Worm (Caenorhabditis elegans) whole organism, young adult: Measurements from ENCODE around the gene F18F11.4.

Experiments used
- B0261.1 ChIP-seq: sonication (generic microtip); optimal IDR thresholded peaks from 2 replicates; lab custom pipeline; 2016; ENCODE audit warnings: mild to moderate bottlenecking, missing genetic modification characterization, moderate library complexity, missing compliant biosample characterization
- C17E4.6 ChIP-seq: fragments of 200-800 bp; sonication (Bioruptor generic); IDR thresholded peaks from 2 replicates; pipeline ENCODE4 v1.3.6; 2022; ENCODE audit warnings: missing genetic modification reagents, missing genetic modification characterization, missing compliant biosample characterization
- D2030.7 ChIP-seq: fragments of 200-800 bp; sonication (Bioruptor generic); IDR thresholded peaks from 2 replicates; pipeline ENCODE4 v1.3.6; 2022; ENCODE audit warnings: missing genetic modification reagents, missing genetic modification characterization, missing compliant biosample characterization
- F33H1.4 ChIP-seq: fragments of 200-800 bp; sonication (Bioruptor generic); IDR thresholded peaks from 2 replicates; pipeline ENCODE4 v1.3.6; 2022; ENCODE audit warnings: missing genetic modification reagents, missing genetic modification characterization, missing compliant biosample characterization
- F39B2.1 ChIP-seq: fragments of 200-800 bp; sonication (Bioruptor generic); IDR thresholded peaks from 2 replicates; pipeline ENCODE4 v1.3.6; 2022; ENCODE audit warnings: missing genetic modification reagents, missing genetic modification characterization, missing compliant biosample characterization
- T26A5.8 ChIP-seq: sonication (generic microtip); optimal IDR thresholded peaks from 2 replicates; lab custom pipeline; 2016; ENCODE audit warnings: missing genetic modification characterization, missing compliant biosample characterization
- Y53F4B.3 ChIP-seq: fragments of 200-800 bp; sonication (Bioruptor generic); IDR thresholded peaks from 2 replicates; pipeline ENCODE4 v1.3.6; 2022; ENCODE audit warnings: missing genetic modification reagents, missing genetic modification characterization, missing compliant biosample characterization
- Y53G8AR.9 ChIP-seq: fragments of 200-800 bp; sonication (Bioruptor generic); conservative IDR thresholded peaks from 2 replicates; pipeline ENCODE4 v1.3.6; 2022; ENCODE audit warnings: missing genetic modification reagents, missing genetic modification characterization, missing compliant biosample characterization
- attf-5 ChIP-seq: fragments of 200-800 bp; sonication (Bioruptor generic); optimal IDR thresholded peaks from 2 replicates; lab custom pipeline; 2018; ENCODE audit warnings: mild to moderate bottlenecking, missing genetic modification characterization, missing compliant biosample characterization
- cebp-1 ChIP-seq, 2 experiments: fragments of 200-800 bp in 1 of 2; sonication (Bioruptor generic) in 1 of 2; sonication (generic microtip) in 1 of 2; IDR thresholded peaks in 1 of 2; optimal IDR thresholded peaks in 1 of 2; 2 replicates each; pipeline versions ENCODE4 v1.3.6 to Lab custom; 2017 to 2022; ENCODE audit warnings: missing compliant biosample characterization in 2 of 2, missing genetic modification characterization in 2 of 2, mild to moderate bottlenecking in 1 of 2, missing genetic modification reagents in 1 of 2, moderate library complexity in 1 of 2
- ceh-40 ChIP-seq: fragments of 200-800 bp; sonication (Bioruptor generic); IDR thresholded peaks from 2 replicates; pipeline ENCODE4 v1.3.6; 2022; ENCODE audit warnings: missing genetic modification characterization, missing compliant biosample characterization
- dox-1 ChIP-seq: fragments of 200-800 bp; sonication (Bioruptor generic); IDR thresholded peaks from 2 replicates; pipeline ENCODE4 v1.3.6; 2022; ENCODE audit warnings: missing genetic modification reagents, missing genetic modification characterization, missing compliant biosample characterization
- dpff-1 ChIP-seq: sonication (generic microtip); optimal IDR thresholded peaks from 2 replicates; lab custom pipeline; 2017; ENCODE audit warnings: mild to moderate bottlenecking, missing genetic modification characterization, missing compliant biosample characterization
- dpl-1 ChIP-seq: fragments of 150-350 bp; optimal IDR thresholded peaks from 2 replicates; lab custom pipeline; 2014; ENCODE audit warnings: missing biosample characterization, missing genetic modification reagents, missing genetic modification characterization
- efl-1 ChIP-seq: fragments of 150-350 bp; optimal IDR thresholded peaks from 2 replicates; lab custom pipeline; 2014; ENCODE audit warnings: missing biosample characterization, missing genetic modification reagents, missing genetic modification characterization
- egl-18 ChIP-seq: fragments of 200-800 bp; sonication (Bioruptor generic); IDR thresholded peaks from 2 replicates; pipeline ENCODE4 v1.3.6; 2022; ENCODE audit warnings: missing genetic modification reagents, missing genetic modification characterization, missing compliant biosample characterization
- egrh-3 ChIP-seq: fragments of 200-800 bp; sonication (Bioruptor generic); IDR thresholded peaks from 2 replicates; pipeline ENCODE4 v1.3.6; 2022; ENCODE audit warnings: missing genetic modification reagents, missing genetic modification characterization, missing compliant biosample characterization
- let-607 ChIP-seq, 2 experiments: fragments of 200-800 bp in 1 of 2; sonication (Bioruptor generic) in 1 of 2; sonication (generic microtip) in 1 of 2; optimal IDR thresholded peaks; 2 replicates each; lab custom pipeline; 2016 to 2018; ENCODE audit warnings: mild to moderate bottlenecking in 2 of 2, missing compliant biosample characterization in 2 of 2, missing genetic modification characterization in 2 of 2, moderate library complexity in 2 of 2, missing genotype in 1 of 2
- lir-1 ChIP-seq: fragments of 200-800 bp; sonication (Bioruptor generic); conservative IDR thresholded peaks from 2 replicates; pipeline ENCODE4 v1.3.6; 2022; ENCODE audit warnings: missing genetic modification reagents, missing genetic modification characterization, missing compliant biosample characterization
- lsl-1 ChIP-seq: fragments of 200-800 bp; sonication (Bioruptor generic); optimal IDR thresholded peaks from 2 replicates; lab custom pipeline; 2018; ENCODE audit warnings: mild to moderate bottlenecking, missing genetic modification characterization, moderate library complexity, missing compliant biosample characterization
- mel-28 ChIP-seq: sonication (generic microtip); optimal IDR thresholded peaks from 2 replicates; lab custom pipeline; 2016; ENCODE audit warnings: borderline replicate concordance, mild to moderate bottlenecking, missing genetic modification characterization, missing compliant biosample characterization
- mxl-1 ChIP-seq: sonication (generic microtip); optimal IDR thresholded peaks from 2 replicates; lab custom pipeline; 2016; ENCODE audit warnings: missing genetic modification characterization, missing compliant biosample characterization
- nhr-27 ChIP-seq: fragments of 200-800 bp; sonication (Bioruptor generic); optimal IDR thresholded peaks from 2 replicates; lab custom pipeline; 2018; ENCODE audit warnings: mild to moderate bottlenecking, missing genetic modification characterization, moderate library complexity, missing compliant biosample characterization
- nhr-80 ChIP-seq: sonication (generic microtip); optimal IDR thresholded peaks from 2 replicates; lab custom pipeline; 2016; ENCODE audit warnings: missing genetic modification characterization, missing compliant biosample characterization
- pbrm-1 ChIP-seq: fragments of 200-800 bp; sonication (Bioruptor generic); IDR thresholded peaks from 2 replicates; pipeline ENCODE4 v1.3.6; 2022; ENCODE audit warnings: missing genetic modification reagents, missing genetic modification characterization, missing compliant biosample characterization
- snpc-1.3 ChIP-seq: sonication (generic microtip); optimal IDR thresholded peaks from 2 replicates; lab custom pipeline; 2017; ENCODE audit warnings: missing genetic modification characterization, mild to moderate bottlenecking, missing compliant biosample characterization, antibody characterized with exemption, moderate library complexity, missing genotype, missing genetic modification reagents; ENCODE audit not compliant: insufficient read depth
- snpc-4 ChIP-seq, 5 experiments: fragments of 150-350 bp in 1 of 5; sonication (generic microtip) in 4 of 5; optimal IDR thresholded peaks; 2 replicates each; lab custom pipeline; 2014 to 2018; ENCODE audit warnings: missing genetic modification characterization in 5 of 5, missing biosample characterization in 3 of 5, antibody characterized with exemption in 2 of 5, mild to moderate bottlenecking in 2 of 5, missing compliant biosample characterization in 2 of 5, missing genotype in 2 of 5, moderate library complexity in 2 of 5, missing genetic modification reagents in 1 of 5
- tbp1 ChIP-seq: fragments of 200-800 bp; sonication (Bioruptor generic); optimal IDR thresholded peaks from 2 replicates; lab custom pipeline; 2018; ENCODE audit warnings: mild to moderate bottlenecking, missing genetic modification characterization, missing compliant biosample characterization
- xnd-1 ChIP-seq: sonication (generic microtip); optimal IDR thresholded peaks from 2 replicates; lab custom pipeline; 2016; ENCODE audit warnings: missing genotype, missing genetic modification reagents, missing genetic modification characterization, missing compliant biosample characterization

F18F11.4 gene

ce11 chrIV:379605-380004, 49.0 kb downstream of the F18F11.4 start (continued):
- TF ChIP-seq lsl-1 (GFP tag; lab: Kevin White, UChicago) (peak; percentile 65), egrh-3 (no peak), efl-1 (peak; percentile 91), cebp-1 (GFP tag; IDR thresholded peaks at IDR 0.05; lab: Robert Waterston, UW) (no peak), cebp-1 (tag; optimal IDR thresholded peaks at IDR 0.05; lab: Kevin White, UChicago) (no peak), dpl-1 (GFP tag; lab: Kevin White, UChicago) (peak; percentile 53), F33H1.4 (GFP tag; lab: Robert Waterston, UW) (peak; percentile 92), C17E4.6 (GFP tag; lab: Robert Waterston, UW) (no peak), xnd-1 (tag; lab: Kevin White, UChicago) (no peak), dpff-1 (tag; lab: Kevin White, UChicago) (no peak), dox-1 (GFP tag; lab: Robert Waterston, UW) (peak; percentile 53; the same call in 1 of the 2 replicates)

- 0 out of 2 replicates have a peak, but pooled peaks have one; percentile 26 for TF ChIP-seq pbrm-1
- TF ChIP-seq nhr-27 (tag; lab: Kevin White, UChicago), result no peak
- TF ChIP-seq T26A5.8 (tag; lab: Kevin White, UChicago), result no peak
- TF ChIP-seq B0261.1 (tag; lab: Kevin White, UChicago), result no peak
- no peak for TF ChIP-seq mxl-1 (tag; lab: Kevin White, UChicago)
- no peak for TF ChIP-seq lir-1 (GFP tag; lab: Robert Waterston, UW)
- TF ChIP-seq egl-18 (GFP tag; lab: Robert Waterston, UW), result no peak
- TF ChIP-seq ceh-40 (GFP tag; lab: Robert Waterston, UW), result no peak
- TF ChIP-seq snpc-4 (GFP tag; optimal IDR thresholded peaks at IDR 0.05; lab: Kevin White, UChicago), result no peak
- TF ChIP-seq snpc-4 (tag; optimal IDR thresholded peaks at IDR 0.05; lab: Kevin White, UChicago), result no peak
- TF ChIP-seq Y53G8AR.9 (GFP tag; lab: Robert Waterston, UW), result no peak
- TF ChIP-seq let-607 (tag; optimal IDR thresholded peaks at IDR 0.05; lab: Kevin White, UChicago), result no peak
- TF ChIP-seq Y53F4B.3, result no peak
- TF ChIP-seq efl-1, result no peak
- no peak for TF ChIP-seq snpc-1.3 (tag; lab: Kevin White, UChicago)
- TF ChIP-seq attf-5 (GFP tag; lab: Kevin White, UChicago), result peak; percentile 51
- no peak for TF ChIP-seq F39B2.1 (GFP tag; lab: Robert Waterston, UW)
- peak; percentile 2 for TF ChIP-seq tbp1 (GFP tag; lab: Kevin White, UChicago)
- TF ChIP-seq cebp-1 (GFP tag; IDR thresholded peaks at IDR 0.05; lab: Robert Waterston, UW), result no peak
- TF ChIP-seq cebp-1 (tag; optimal IDR thresholded peaks at IDR 0.05; lab: Kevin White, UChicago), result no peak
- TF ChIP-seq mel-28 (tag; lab: Kevin White, UChicago), result no peak
- TF ChIP-seq D2030.7 (GFP tag; lab: Robert Waterston, UW), result no peak
- peak; percentile 82 for TF ChIP-seq nhr-80 (tag; lab: Kevin White, UChicago)
Measured at ce11 chrIV:383135-383731, 52.6 kb downstream of the F18F11.4 start, which contains the start of gene spl-1. TSS of gene spl-1 (minus strand) at chrIV:383185.
